Worm (Caenorhabditis elegans) whole organism, L1 larva: ENCODE results near the gene dpy-11.

ENCODE experiments used
- elt-3 ChIP-seq, 6 experiments: fragments of 150-350 bp in 1 of 6; sonication (generic microtip); optimal IDR thresholded peaks; 2 replicates each; lab custom pipeline; 2017 to 2018; ENCODE audit warnings: missing biosample characterization in 6 of 6, missing genetic modification characterization in 6 of 6, inconsistent platforms in 1 of 6
- lin-15B ChIP-seq: fragments of 150-350 bp; sonication (generic microtip); optimal IDR thresholded peaks from 3 replicates; lab custom pipeline; 2014; ENCODE audit warnings: missing biosample characterization, missing genetic modification characterization
- tbx-2 ChIP-seq: sonication (generic microtip); optimal IDR thresholded peaks from 2 replicates; lab custom pipeline; 2016; ENCODE audit warnings: missing genetic modification characterization, missing compliant biosample characterization

ce11 chrV:6548309-6548708 lies 33.3 kb upstream of the dpy-11 start:
- TF ChIP-seq lin-15B (tag; lab: Kevin White, UChicago) = no peak
- TF ChIP-seq elt-3 (tag; optimal IDR thresholded peaks at IDR 0.05; lab: Kevin White, UChicago) = no peak
- no peak for TF ChIP-seq tbx-2 (tag; lab: Kevin White, UChicago)
